Worm (Caenorhabditis elegans) whole organism, L4 larva: ENCODE data around the gene F40F8.5.

Source experiments
- D1046.2 ChIP-seq: fragments of 200-800 bp; sonication (Bioruptor generic); IDR thresholded peaks from 2 replicates; pipeline ENCODE4 v1.3.6; 2022; ENCODE audit warnings: missing genetic modification characterization, missing compliant biosample characterization
- R02D3.7 ChIP-seq: fragments of 150-350 bp; sonication (generic microtip); optimal IDR thresholded peaks from 3 replicates; lab custom pipeline; 2014; ENCODE audit warnings: missing biosample characterization, missing genetic modification characterization
- Y75B8A.6 ChIP-seq: fragments of 200-800 bp; sonication (Bioruptor generic); IDR thresholded peaks from 2 replicates; pipeline ENCODE4 v1.3.6; 2022; ENCODE audit warnings: missing genetic modification reagents, missing genetic modification characterization, missing compliant biosample characterization
- aha-1 ChIP-seq: fragments of 150-350 bp; peaks from one replicate; lab custom pipeline; 2014; ENCODE audit warnings: missing biosample characterization, missing genetic modification characterization
- ama-1 ChIP-seq: fragments of 150-350 bp; optimal IDR thresholded peaks from 2 replicates; lab custom pipeline; 2014; ENCODE audit warnings: inconsistent platforms, mixed read lengths
- ceh-44 ChIP-seq: fragments of 200-800 bp; sonication (Bioruptor generic); IDR thresholded peaks from 2 replicates; pipeline ENCODE4 v1.3.6; 2022; ENCODE audit warnings: missing genetic modification reagents, missing genetic modification characterization, missing compliant biosample characterization
- ceh-82 ChIP-seq: sonication (generic microtip); optimal IDR thresholded peaks from 2 replicates; lab custom pipeline; 2017; ENCODE audit warnings: missing biosample characterization, missing genetic modification characterization
- ces-1 ChIP-seq: fragments of 150-350 bp; sonication (generic microtip); optimal IDR thresholded peaks from 4 replicates; lab custom pipeline; 2014; ENCODE audit warnings: missing biosample characterization, missing genetic modification reagents, missing genetic modification characterization
- ctbp-1 ChIP-seq: fragments of 200-800 bp; sonication (Bioruptor generic); IDR thresholded peaks from 2 replicates; pipeline ENCODE4 v1.3.6; 2022; ENCODE audit warnings: missing genetic modification reagents, missing genetic modification characterization, missing compliant biosample characterization
- daf-19 ChIP-seq: fragments of 200-800 bp; sonication (Bioruptor generic); conservative IDR thresholded peaks from 2 replicates; pipeline ENCODE4 v1.3.6; 2022; ENCODE audit warnings: missing genetic modification characterization, missing compliant biosample characterization
- dmd-9 ChIP-seq: fragments of 200-800 bp; sonication (Bioruptor generic); IDR thresholded peaks from 2 replicates; pipeline ENCODE4 v1.3.6; 2022; ENCODE audit warnings: missing genetic modification reagents, missing genetic modification characterization, missing compliant biosample characterization
- dpl-1 ChIP-seq: fragments of 150-350 bp; optimal IDR thresholded peaks from 2 replicates; lab custom pipeline; 2014; ENCODE audit warnings: missing biosample characterization, missing genetic modification reagents, missing genetic modification characterization
- dve-1 ChIP-seq: sonication (generic microtip); optimal IDR thresholded peaks from 2 replicates; lab custom pipeline; 2017; ENCODE audit warnings: antibody characterized with exemption, mild to moderate bottlenecking, missing genetic modification characterization, missing compliant biosample characterization; ENCODE audit not compliant: insufficient read depth
- fkh-10 ChIP-seq: fragments of 150-350 bp; optimal IDR thresholded peaks from 2 replicates; lab custom pipeline; 2014; ENCODE audit warnings: missing biosample characterization, missing genetic modification reagents, missing genetic modification characterization
- hif-1 ChIP-seq, 2 experiments: sonication (generic microtip); optimal IDR thresholded peaks; 2 replicates each; lab custom pipeline; 2016 to 2017; ENCODE audit warnings: missing compliant biosample characterization in 2 of 2, missing genetic modification characterization in 2 of 2, missing genetic modification reagents in 2 of 2, missing genotype in 2 of 2, mild to moderate bottlenecking in 1 of 2
- hlh-11 ChIP-seq: fragments of 200-800 bp; sonication (Bioruptor generic); optimal IDR thresholded peaks from 2 replicates; lab custom pipeline; 2018; ENCODE audit warnings: mild to moderate bottlenecking, missing genetic modification characterization, missing compliant biosample characterization
- hmg-1.1 ChIP-seq: fragments of 200-800 bp; sonication (Bioruptor generic); IDR thresholded peaks from 2 replicates; pipeline ENCODE4 v1.3.6; 2022; ENCODE audit warnings: missing genetic modification reagents, missing genetic modification characterization, missing compliant biosample characterization
- jun-1 ChIP-seq: fragments of 150-350 bp; optimal IDR thresholded peaks from 2 replicates; lab custom pipeline; 2014; ENCODE audit warnings: missing biosample characterization, missing genetic modification reagents, missing genetic modification characterization
- lim-7 ChIP-seq: fragments of 200-800 bp; sonication (Bioruptor generic); IDR thresholded peaks from 2 replicates; pipeline ENCODE4 v1.3.6; 2022; ENCODE audit warnings: missing genetic modification characterization, missing compliant biosample characterization
- lin-1 ChIP-seq: fragments of 200-800 bp; sonication (Bioruptor generic); IDR thresholded peaks from 2 replicates; pipeline ENCODE4 v1.3.6; 2022; ENCODE audit warnings: missing genetic modification reagents, missing genetic modification characterization, missing compliant biosample characterization
- lin-13 ChIP-seq: fragments of 150-350 bp; optimal IDR thresholded peaks from 2 replicates; lab custom pipeline; 2014; ENCODE audit warnings: missing biosample characterization, missing genetic modification reagents, missing genetic modification characterization
- lin-15B ChIP-seq: fragments of 150-350 bp; sonication (generic microtip); optimal IDR thresholded peaks from 3 replicates; lab custom pipeline; 2014; ENCODE audit warnings: missing biosample characterization, missing genetic modification characterization
- lin-29 ChIP-seq: fragments of 200-800 bp; sonication (Bioruptor generic); IDR thresholded peaks from 2 replicates; pipeline ENCODE4 v1.3.6; 2022; ENCODE audit warnings: missing genetic modification reagents, missing genetic modification characterization, missing compliant biosample characterization
- lir-3 ChIP-seq: sonication (generic microtip); optimal IDR thresholded peaks from 2 replicates; lab custom pipeline; 2016; ENCODE audit warnings: mild to moderate bottlenecking, missing genetic modification characterization, missing compliant biosample characterization
- lsy-2 ChIP-seq, 2 experiments: fragments of 150-350 bp in 1 of 2; sonication (generic microtip) in 1 of 2; optimal IDR thresholded peaks; 2 replicates each; lab custom pipeline; 2014 to 2017; ENCODE audit warnings: missing biosample characterization in 2 of 2, missing genetic modification characterization in 2 of 2
- mdl-1 ChIP-seq, 2 experiments: fragments of 150-350 bp in 1 of 2; sonication (generic microtip) in 1 of 2; optimal IDR thresholded peaks; 2 replicates each; lab custom pipeline; 2014 to 2017; ENCODE audit warnings: missing biosample characterization in 2 of 2, missing genetic modification characterization in 2 of 2
- mdt-29 ChIP-seq: fragments of 200-800 bp; sonication (Bioruptor generic); IDR thresholded peaks from 2 replicates; pipeline ENCODE4 v1.3.6; 2022; ENCODE audit warnings: missing genetic modification reagents, missing genetic modification characterization, missing compliant biosample characterization
- mep-1 ChIP-seq: fragments of 150-350 bp; sonication (generic microtip); optimal IDR thresholded peaks from 3 replicates; lab custom pipeline; 2014; ENCODE audit warnings: missing biosample characterization, missing genetic modification characterization
- mes-2 ChIP-seq: sonication (generic microtip); optimal IDR thresholded peaks from 2 replicates; lab custom pipeline; 2016; ENCODE audit warnings: missing genotype, mild to moderate bottlenecking, missing genetic modification characterization, missing compliant biosample characterization; ENCODE audit not compliant: poor library complexity, severe bottlenecking
- nhr-11 ChIP-seq: fragments of 150-350 bp; optimal IDR thresholded peaks from 2 replicates; lab custom pipeline; 2014; ENCODE audit warnings: missing biosample characterization, missing genetic modification characterization
- nhr-111 ChIP-seq: fragments of 200-800 bp; sonication (Bioruptor generic); optimal IDR thresholded peaks from 2 replicates; lab custom pipeline; 2018; ENCODE audit warnings: mild to moderate bottlenecking, missing genetic modification characterization, missing compliant biosample characterization
- nhr-237 ChIP-seq: sonication (generic microtip); optimal IDR thresholded peaks from 2 replicates; lab custom pipeline; 2017; ENCODE audit warnings: missing biosample characterization, missing genetic modification characterization
- nhr-25 ChIP-seq: sonication (generic microtip); optimal IDR thresholded peaks from 2 replicates; lab custom pipeline; 2017; ENCODE audit warnings: missing genetic modification characterization, mild to moderate bottlenecking, missing compliant biosample characterization, antibody characterized with exemption, moderate library complexity, borderline replicate concordance; ENCODE audit not compliant: insufficient read depth
- nhr-28 ChIP-seq: fragments of 150-350 bp; optimal IDR thresholded peaks from 2 replicates; lab custom pipeline; 2014; ENCODE audit warnings: missing biosample characterization, missing genetic modification characterization
- nhr-41 ChIP-seq: fragments of 200-800 bp; sonication (Bioruptor generic); IDR thresholded peaks from 2 replicates; pipeline ENCODE4 v1.3.6; 2022; ENCODE audit warnings: missing genetic modification reagents, missing genetic modification characterization, missing compliant biosample characterization
- nhr-42 ChIP-seq: fragments of 200-800 bp; sonication (Bioruptor generic); IDR thresholded peaks from 2 replicates; pipeline ENCODE4 v1.3.6; 2022; ENCODE audit warnings: missing genetic modification characterization, missing compliant biosample characterization
- nhr-6 ChIP-seq: fragments of 150-350 bp; optimal IDR thresholded peaks from 2 replicates; lab custom pipeline; 2014; ENCODE audit warnings: missing biosample characterization, missing genetic modification characterization
- nhr-77 ChIP-seq: fragments of 150-350 bp; optimal IDR thresholded peaks from 2 replicates; lab custom pipeline; 2014; ENCODE audit warnings: missing biosample characterization, missing genetic modification characterization
- pha-4 ChIP-seq, 2 experiments: fragments of 150-350 bp in 1 of 2; fragments of 200-800 bp in 1 of 2; sonication (Bioruptor generic) in 1 of 2; IDR thresholded peaks in 1 of 2; optimal IDR thresholded peaks in 1 of 2; 2 replicates each; pipeline versions ENCODE4 v1.3.6 to Lab custom; 2014 to 2022; ENCODE audit warnings: missing genetic modification characterization in 2 of 2, missing genetic modification reagents in 2 of 2, missing biosample characterization in 1 of 2, missing compliant biosample characterization in 1 of 2
- pqm-1 ChIP-seq: sonication (generic microtip); optimal IDR thresholded peaks from 2 replicates; lab custom pipeline; 2017; ENCODE audit warnings: missing biosample characterization, missing genetic modification characterization
- rbr-2 ChIP-seq: sonication (generic microtip); optimal IDR thresholded peaks from 2 replicates; lab custom pipeline; 2016; ENCODE audit warnings: missing genotype, missing genetic modification characterization, missing compliant biosample characterization
- saeg-2 ChIP-seq: fragments of 200-800 bp; sonication (Bioruptor generic); IDR thresholded peaks from 2 replicates; pipeline ENCODE4 v1.3.6; 2022; ENCODE audit warnings: missing genetic modification reagents, missing genetic modification characterization, missing compliant biosample characterization
- unc-62 ChIP-seq, 3 experiments: fragments of 150-350 bp in 1 of 3; sonication (generic microtip); optimal IDR thresholded peaks in 2 of 3; peaks in 1 of 3; 1 replicate in 1 of 3; 2 replicates in 2 of 3; lab custom pipeline; 2014 to 2017; ENCODE audit warnings: missing biosample characterization in 3 of 3, missing genetic modification characterization in 3 of 3, missing genetic modification reagents in 3 of 3, missing genotype in 1 of 3
- vab-7 ChIP-seq: fragments of 200-800 bp; sonication (Bioruptor generic); IDR thresholded peaks from 2 replicates; pipeline ENCODE4 v1.3.6; 2022; ENCODE audit warnings: missing genetic modification reagents, missing genetic modification characterization, missing compliant biosample characterization
- zfp-2 ChIP-seq: sonication (generic microtip); optimal IDR thresholded peaks from 2 replicates; lab custom pipeline; 2016; ENCODE audit warnings: mild to moderate bottlenecking, missing genetic modification characterization, missing compliant biosample characterization

Gene F40F8.5

DNA sequence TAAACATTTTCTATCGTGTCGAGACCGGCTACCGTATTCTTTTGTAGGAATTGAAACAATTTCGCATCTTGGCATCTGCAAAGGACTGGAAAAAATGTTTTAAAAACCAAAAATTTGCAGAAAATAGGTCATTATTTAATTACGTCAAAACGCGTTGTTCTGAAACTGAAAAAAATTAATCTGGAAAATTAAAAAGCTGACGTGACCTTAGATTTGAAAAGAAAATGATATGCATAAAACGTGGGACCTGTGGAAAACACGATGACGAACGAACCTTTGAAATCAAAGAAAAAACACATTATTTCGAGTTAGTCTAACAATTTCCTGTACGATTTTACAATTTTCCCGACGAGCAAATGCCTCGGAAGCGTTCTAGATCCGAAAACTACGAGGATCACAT, 30.6 kb downstream of the F40F8.5 start, which contains the start of gene C09H10.9:
Gene C09H10.9, plus strand, starts transcription at position 301 of the 400 bp plus-strand sequence.
- TF ChIP-seq rbr-2, result no peak
- peak; percentile 89 for TF ChIP-seq aha-1 (tag; lab: Kevin White, UChicago)
- no peak for TF ChIP-seq nhr-237 (tag; lab: Kevin White, UChicago)

- TF ChIP-seq unc-62 (GFP tag; optimal IDR thresholded peaks at IDR 0.05 in 1 of 2; lab: Kevin White, UChicago), result peak in 1 of 2 experiments; percentile 17
- TF ChIP-seq unc-62 (tag; optimal IDR thresholded peaks at IDR 0.05; lab: Kevin White, UChicago), result no peak
- TF ChIP-seq nhr-41 (GFP tag; lab: Robert Waterston, UW), result no peak
These were observed 31.1 kb downstream of the F40F8.5 start, which contains the start of gene C09H10.5 for ce11 chrII:11103657-11104056. Gene C09H10.5, minus strand, starts transcription at chrII:11103757.

DNA sequence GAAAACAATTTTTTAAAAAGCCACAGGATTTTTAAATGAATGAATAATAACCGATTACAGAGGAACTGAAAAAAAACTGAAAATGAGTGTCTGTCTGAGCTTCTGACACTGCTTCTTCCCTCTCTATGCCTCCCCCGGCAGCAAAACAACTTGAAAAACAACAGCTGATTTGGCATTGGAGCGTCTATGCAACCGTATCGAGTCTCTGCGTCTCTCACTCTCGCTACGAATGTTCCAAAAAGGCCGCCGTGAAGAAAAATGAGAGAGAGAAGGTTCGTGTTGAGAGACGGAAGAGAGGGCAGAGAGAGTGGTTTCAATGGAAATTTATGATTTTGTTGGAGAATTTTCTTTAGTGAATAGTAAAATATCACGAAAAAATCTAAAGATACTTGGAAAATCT, 31.7 kb downstream of the F40F8.5 start:
- no peak for TF ChIP-seq mdt-29 (GFP tag; lab: Robert Waterston, UW)
- TF ChIP-seq lin-29 (GFP tag; lab: Robert Waterston, UW), result no peak
- TF ChIP-seq zfp-2 (tag; lab: Kevin White, UChicago), result no peak
- peak; percentile 73 for TF ChIP-seq dpl-1
- TF ChIP-seq nhr-111, result no peak
- TF ChIP-seq nhr-42 (GFP tag; lab: Robert Waterston, UW), result 0 out of 2 replicates have a peak, but pooled peaks have one; percentile 11
- peak; percentile 98 for TF ChIP-seq hlh-11
- peak in 1 of 2 experiments; percentile 85 for TF ChIP-seq lsy-2 (tag; optimal IDR thresholded peaks at IDR 0.05; lab: Kevin White, UChicago)
- TF ChIP-seq vab-7 (GFP tag; lab: Robert Waterston, UW), result no peak
- TF ChIP-seq D1046.2 (GFP tag; lab: Robert Waterston, UW), result no peak
- peak in 1 of 2 experiments; percentile 48 for TF ChIP-seq hif-1 (tag; optimal IDR thresholded peaks at IDR 0.05; lab: Kevin White, UChicago)
- TF ChIP-seq dmd-9 (GFP tag; lab: Robert Waterston, UW), result no peak
- no peak for TF ChIP-seq ceh-44 (GFP tag; lab: Robert Waterston, UW)
- no peak for TF ChIP-seq ama-1
- TF ChIP-seq ctbp-1 (GFP tag; lab: Robert Waterston, UW), result no peak
- no peak for TF ChIP-seq ces-1
- no peak for TF ChIP-seq daf-19 (GFP tag; lab: Robert Waterston, UW)
- peak; percentile 37; the same call in 1 of the 2 replicates for TF ChIP-seq hmg-1.1 (GFP tag; lab: Robert Waterston, UW)
- TF ChIP-seq pqm-1 (tag; lab: Kevin White, UChicago), result peak; percentile 73
- TF ChIP-seq lin-13 (GFP tag; lab: Kevin White, UChicago), result peak; percentile 31
- TF ChIP-seq nhr-28, result peak; percentile 77
- no peak for TF ChIP-seq ceh-82
- peak; percentile 80 for TF ChIP-seq dve-1 (tag; lab: Kevin White, UChicago)
- peak; percentile 76 for TF ChIP-seq nhr-6
- TF ChIP-seq lir-3 (tag; lab: Kevin White, UChicago), result no peak
- TF ChIP-seq lin-15B (tag; lab: Kevin White, UChicago), result no peak
- no peak for TF ChIP-seq nhr-25 (tag; lab: Kevin White, UChicago)
- no peak for TF ChIP-seq Y75B8A.6 (GFP tag; lab: Robert Waterston, UW)
- TF ChIP-seq lim-7 (GFP tag; lab: Robert Waterston, UW), result no peak
- no peak for TF ChIP-seq pha-4 (GFP tag; IDR thresholded peaks at IDR 0.05; lab: Robert Waterston, UW)
- TF ChIP-seq pha-4 (tag; optimal IDR thresholded peaks at IDR 0.05; lab: Kevin White, UChicago), result peak; percentile 66
- TF ChIP-seq nhr-11 (tag; lab: Kevin White, UChicago), result peak; percentile 32
- peak; percentile 29 for TF ChIP-seq fkh-10 (GFP tag; lab: Kevin White, UChicago)
- TF ChIP-seq aha-1 (tag; lab: Kevin White, UChicago), result peak; percentile 83
- no peak for TF ChIP-seq saeg-2 (GFP tag; lab: Robert Waterston, UW)
- TF ChIP-seq mes-2, result peak; percentile 76
- peak; percentile 72 for TF ChIP-seq nhr-77 (tag; lab: Kevin White, UChicago)
- no peak for TF ChIP-seq lin-1 (GFP tag; lab: Robert Waterston, UW)
- no peak for TF ChIP-seq mdl-1 (tag; optimal IDR thresholded peaks at IDR 0.05; lab: Kevin White, UChicago)
- no peak for TF ChIP-seq R02D3.7 (tag; lab: Kevin White, UChicago)
- peak in 1 of 2 experiments; percentile 75 for TF ChIP-seq unc-62 (GFP tag; optimal IDR thresholded peaks at IDR 0.05 in 1 of 2; lab: Kevin White, UChicago)
- no peak for TF ChIP-seq unc-62 (tag; optimal IDR thresholded peaks at IDR 0.05; lab: Kevin White, UChicago)
- TF ChIP-seq rbr-2, result peak; percentile 56
- peak; percentile 59 for TF ChIP-seq mep-1 (tag; lab: Kevin White, UChicago)
- TF ChIP-seq jun-1, result no peak
